Fruit fly (Drosophila melanogaster) whole organism, embryonic: ENCODE results near the gene CG13085.

Experiments used
- ATbp ChIP-seq: fragments of 200-800 bp; sonication (Bioruptor generic); optimal IDR thresholded peaks from 2 replicates; lab custom pipeline; 2017; ENCODE audit warnings: missing biosample characterization, mild to moderate bottlenecking, missing genetic modification characterization, missing genetic modification reagents
- Awh ChIP-seq: fragments of 200-800 bp; sonication (Bioruptor generic); IDR thresholded peaks from 2 replicates; pipeline ENCODE4, ENCODE4 v1.3.6; 2022; ENCODE audit warnings: missing biosample characterization, missing genetic modification characterization
- Bgb ChIP-seq: fragments of 200-800 bp; sonication (Bioruptor generic); IDR thresholded peaks from 2 replicates; pipeline ENCODE4 v1.3.6; 2022; ENCODE audit warnings: missing biosample characterization, missing genetic modification characterization; ENCODE audit not compliant: partially characterized antibody
- CG10462 ChIP-seq: fragments of 200-800 bp; sonication (Bioruptor generic); optimal IDR thresholded peaks from 2 replicates; lab custom pipeline; 2016; ENCODE audit warnings: missing biosample characterization, missing genetic modification characterization
- CG11723 ChIP-seq: fragments of 200-800 bp; sonication (Bioruptor generic); optimal IDR thresholded peaks from 2 replicates; lab custom pipeline; 2017; ENCODE audit warnings: missing biosample characterization, mild to moderate bottlenecking, missing genetic modification characterization
- CG12391 ChIP-seq: fragments of 200-800 bp; sonication (Bioruptor generic); optimal IDR thresholded peaks from 3 replicates; lab custom pipeline; 2018; ENCODE audit warnings: missing biosample characterization, mild to moderate bottlenecking, missing genetic modification characterization, moderate library complexity
- CG13424 ChIP-seq: fragments of 200-800 bp; sonication (Bioruptor generic); optimal IDR thresholded peaks from 2 replicates; lab custom pipeline; 2019; ENCODE audit warnings: missing biosample characterization, mild to moderate bottlenecking, missing genetic modification characterization, moderate library complexity
- CG13775 ChIP-seq: fragments of 200-800 bp; sonication (Bioruptor generic); optimal IDR thresholded peaks from 3 replicates; lab custom pipeline; 2017; ENCODE audit warnings: missing biosample characterization, mild to moderate bottlenecking, missing genetic modification characterization
- CG15696 ChIP-seq: fragments of 200-800 bp; sonication (Bioruptor generic); optimal IDR thresholded peaks from 2 replicates; lab custom pipeline; 2019; ENCODE audit warnings: missing biosample characterization, mild to moderate bottlenecking, missing genetic modification characterization, moderate library complexity
- CG1603 ChIP-seq: fragments of 200-800 bp; sonication (Bioruptor generic); optimal IDR thresholded peaks from 2 replicates; lab custom pipeline; 2019; ENCODE audit warnings: missing biosample characterization, mild to moderate bottlenecking, missing genetic modification characterization, moderate library complexity
- CG1647 ChIP-seq: fragments of 200-800 bp; sonication (Bioruptor generic); optimal IDR thresholded peaks from 3 replicates; lab custom pipeline; 2016; ENCODE audit warnings: missing biosample characterization, missing genetic modification characterization
- CG16779 ChIP-seq: fragments of 200-800 bp; sonication (Bioruptor generic); IDR thresholded peaks from 2 replicates; pipeline ENCODE4 v1.3.6; 2022; ENCODE audit warnings: missing biosample characterization, missing genetic modification characterization
- CG2678 ChIP-seq: fragments of 200-800 bp; sonication (Bioruptor generic); optimal IDR thresholded peaks from 3 replicates; lab custom pipeline; 2019; ENCODE audit warnings: missing biosample characterization, mild to moderate bottlenecking, missing genetic modification characterization, moderate library complexity
- CG2712 ChIP-seq: fragments of 200-800 bp; optimal IDR thresholded peaks from 3 replicates; lab custom pipeline; 2019; ENCODE audit warnings: missing biosample characterization, mild to moderate bottlenecking, missing genetic modification characterization, moderate library complexity
- CG3726 ChIP-seq: fragments of 200-800 bp; sonication (Bioruptor generic); IDR thresholded peaks from 3 replicates; pipeline ENCODE4, ENCODE4 v1.3.6; 2022; ENCODE audit warnings: missing biosample characterization, missing genetic modification characterization
- CG4282 ChIP-seq: fragments of 200-800 bp; sonication (Bioruptor generic); optimal IDR thresholded peaks from 2 replicates; lab custom pipeline; 2016; ENCODE audit warnings: missing biosample characterization, missing genetic modification characterization
- CG4404 ChIP-seq: fragments of 200-800 bp; sonication (Bioruptor generic); IDR thresholded peaks from 2 replicates; pipeline ENCODE4 v1.3.6; 2022; ENCODE audit warnings: missing biosample characterization, missing genetic modification characterization
- CG4707 ChIP-seq: fragments of 200-800 bp; sonication (Bioruptor generic); optimal IDR thresholded peaks from 2 replicates; lab custom pipeline; 2018; ENCODE audit warnings: missing biosample characterization, mild to moderate bottlenecking, missing genetic modification characterization, moderate library complexity
- CG4730 ChIP-seq: fragments of 200-800 bp; sonication (Bioruptor generic); IDR thresholded peaks from 2 replicates; pipeline ENCODE4 v1.3.6; 2022; ENCODE audit warnings: missing biosample characterization, missing genetic modification characterization
- CG5953 ChIP-seq: fragments of 200-800 bp; sonication (Bioruptor generic); IDR thresholded peaks from 2 replicates; pipeline ENCODE4 v1.3.6; 2022; ENCODE audit warnings: missing biosample characterization, missing genetic modification characterization
- CG6254 ChIP-seq: fragments of 200-800 bp; sonication (Bioruptor generic); optimal IDR thresholded peaks from 3 replicates; lab custom pipeline; 2017; ENCODE audit warnings: mild to moderate bottlenecking, missing biosample characterization, missing genetic modification reagents, missing genetic modification characterization
- CG8924 ChIP-seq: fragments of 200-800 bp; optimal IDR thresholded peaks from 3 replicates; lab custom pipeline; 2019; ENCODE audit warnings: missing biosample characterization, mild to moderate bottlenecking, missing genetic modification characterization, moderate library complexity
- CG9727 ChIP-seq: fragments of 200-800 bp; sonication (Bioruptor generic); optimal IDR thresholded peaks from 3 replicates; lab custom pipeline; 2017; ENCODE audit warnings: missing biosample characterization, mild to moderate bottlenecking, missing genetic modification characterization
- D ChIP-seq, 2 experiments: fragments of 200-800 bp in 1 of 2; fragments of >200 bp in 1 of 2; sonication (Bioruptor generic) in 1 of 2; optimal IDR thresholded peaks; 2 replicates in 1 of 2; 3 replicates in 1 of 2; lab custom pipeline; 2017; ENCODE audit warnings: mild to moderate bottlenecking in 1 of 2, missing biosample characterization in 1 of 2, missing genetic modification characterization in 1 of 2, missing genetic modification reagents in 1 of 2
- Dip2 ChIP-seq: fragments of 200-800 bp; sonication (Bioruptor generic); IDR thresholded peaks from 2 replicates; pipeline ENCODE4 v1.3.6; 2022; ENCODE audit warnings: missing biosample characterization, missing genetic modification characterization
- Hmr ChIP-seq: fragments of 200-800 bp; sonication (Bioruptor generic); optimal IDR thresholded peaks from 3 replicates; lab custom pipeline; 2017; ENCODE audit warnings: mild to moderate bottlenecking, missing biosample characterization, missing genetic modification reagents, missing genetic modification characterization
- Med ChIP-seq: fragments of 200-800 bp; sonication (Bioruptor generic); peaks from one replicate; lab custom pipeline; 2016; ENCODE audit warnings: missing biosample characterization, missing genetic modification characterization, mild to moderate bottlenecking, inconsistent platforms, moderate library complexity
- Oli ChIP-seq: fragments of 200-800 bp; sonication (Bioruptor generic); optimal IDR thresholded peaks from 2 replicates; lab custom pipeline; 2018; ENCODE audit warnings: missing biosample characterization, mild to moderate bottlenecking, missing genetic modification characterization, moderate library complexity
- Scr ChIP-seq: fragments of 200-800 bp; sonication (Bioruptor generic); IDR thresholded peaks from 2 replicates; pipeline ENCODE4 v1.3.6; 2022; ENCODE audit warnings: missing biosample characterization, missing genetic modification characterization; ENCODE audit not compliant: partially characterized antibody
- Six4 ChIP-seq: fragments of 200-800 bp; sonication (Bioruptor generic); optimal IDR thresholded peaks from 2 replicates; lab custom pipeline; 2016; ENCODE audit warnings: missing biosample characterization, missing genetic modification characterization
- Xbp1 ChIP-seq: fragments of 200-800 bp; sonication (Bioruptor generic); optimal IDR thresholded peaks from 3 replicates; lab custom pipeline; 2016; ENCODE audit warnings: missing biosample characterization, mild to moderate bottlenecking, missing genetic modification characterization
- YL-1 ChIP-seq: fragments of 200-800 bp; sonication (Bioruptor generic); optimal IDR thresholded peaks from 3 replicates; lab custom pipeline; 2017; ENCODE audit warnings: missing biosample characterization, mild to moderate bottlenecking, missing genetic modification characterization
- ara ChIP-seq: fragments of 200-800 bp; sonication (Bioruptor generic); IDR thresholded peaks from 2 replicates; pipeline ENCODE4 v1.3.6; 2022; ENCODE audit warnings: missing biosample characterization, missing genetic modification characterization
- cato ChIP-seq: fragments of 200-800 bp; sonication (Bioruptor generic); optimal IDR thresholded peaks from 2 replicates; lab custom pipeline; 2016; ENCODE audit warnings: missing biosample characterization, missing genetic modification characterization, borderline replicate concordance
- crc ChIP-seq: fragments of 200-800 bp; sonication (Bioruptor generic); optimal IDR thresholded peaks from 2 replicates; lab custom pipeline; 2016; ENCODE audit warnings: missing biosample characterization, missing genetic modification characterization
- esg ChIP-seq: fragments of 200-800 bp; sonication (Bioruptor generic); conservative IDR thresholded peaks from 2 replicates; pipeline ENCODE4 v1.3.6; 2022; ENCODE audit warnings: missing biosample characterization, missing genetic modification characterization
- eve ChIP-seq, 2 experiments: fragments of >200 bp; optimal IDR thresholded peaks; 2 replicates each; lab custom pipeline; 2017; ENCODE audit warnings: missing biosample characterization in 2 of 2, missing genetic modification characterization in 2 of 2
- ewg ChIP-seq: fragments of 200-800 bp; sonication (Bioruptor generic); optimal IDR thresholded peaks from 3 replicates; lab custom pipeline; 2017; ENCODE audit warnings: mild to moderate bottlenecking, missing biosample characterization, missing genetic modification reagents, missing genetic modification characterization
- gem ChIP-seq: fragments of 200-800 bp; sonication (Bioruptor generic); optimal IDR thresholded peaks from 2 replicates; lab custom pipeline; 2019; ENCODE audit warnings: missing biosample characterization, mild to moderate bottlenecking, missing genetic modification characterization, moderate library complexity
- gsb-n ChIP-seq: fragments of 200-800 bp; sonication (Bioruptor generic); optimal IDR thresholded peaks from 3 replicates; lab custom pipeline; 2018; ENCODE audit warnings: missing biosample characterization, mild to moderate bottlenecking, missing genetic modification characterization
- p53 ChIP-seq: fragments of 200-800 bp; sonication (Bioruptor generic); optimal IDR thresholded peaks from 2 replicates; lab custom pipeline; 2016; ENCODE audit warnings: missing biosample characterization, missing genetic modification characterization
- pita ChIP-seq: fragments of 200-800 bp; sonication (Bioruptor generic); optimal IDR thresholded peaks from 2 replicates; lab custom pipeline; 2017; ENCODE audit warnings: missing biosample characterization, mild to moderate bottlenecking, missing genetic modification characterization
- prd ChIP-seq, 3 experiments: fragments of >200 bp in 2 of 3; fragments of 200-800 bp in 1 of 3; sonication (Bioruptor generic) in 1 of 3; optimal IDR thresholded peaks in 2 of 3; IDR thresholded peaks in 1 of 3; 2 replicates in 2 of 3; 3 replicates in 1 of 3; pipeline versions ENCODE4 v1.3.6 to Lab custom; 2017 to 2022; ENCODE audit warnings: missing biosample characterization in 1 of 3, missing genetic modification characterization in 1 of 3
- sim ChIP-seq: fragments of 200-800 bp; sonication (Bioruptor generic); IDR thresholded peaks from 2 replicates; pipeline ENCODE4 v1.3.6; 2022; ENCODE audit warnings: missing biosample characterization, missing genetic modification characterization
- sqz ChIP-seq: fragments of 200-800 bp; sonication (Bioruptor generic); optimal IDR thresholded peaks from 3 replicates; lab custom pipeline; 2018; ENCODE audit warnings: missing biosample characterization, mild to moderate bottlenecking, missing genetic modification characterization
- trem ChIP-seq: fragments of 200-800 bp; optimal IDR thresholded peaks from 3 replicates; lab custom pipeline; 2019; ENCODE audit warnings: missing biosample characterization, mild to moderate bottlenecking, missing genetic modification characterization, moderate library complexity
- unpg ChIP-seq: fragments of 200-800 bp; sonication (Bioruptor generic); optimal IDR thresholded peaks from 3 replicates; lab custom pipeline; 2018; ENCODE audit warnings: missing biosample characterization, mild to moderate bottlenecking, missing genetic modification characterization, moderate library complexity
- vvl ChIP-seq: fragments of 200-800 bp; sonication (Bioruptor generic); IDR thresholded peaks from 2 replicates; pipeline ENCODE4 v1.3.6; 2022; ENCODE audit warnings: missing biosample characterization, missing genetic modification characterization
- zfh1 ChIP-seq: fragments of 200-800 bp; sonication (Bioruptor generic); IDR thresholded peaks from 3 replicates; pipeline ENCODE4 v1.3.6; 2022; ENCODE audit warnings: missing biosample characterization, missing genetic modification characterization

The CG13085 gene

DNA sequence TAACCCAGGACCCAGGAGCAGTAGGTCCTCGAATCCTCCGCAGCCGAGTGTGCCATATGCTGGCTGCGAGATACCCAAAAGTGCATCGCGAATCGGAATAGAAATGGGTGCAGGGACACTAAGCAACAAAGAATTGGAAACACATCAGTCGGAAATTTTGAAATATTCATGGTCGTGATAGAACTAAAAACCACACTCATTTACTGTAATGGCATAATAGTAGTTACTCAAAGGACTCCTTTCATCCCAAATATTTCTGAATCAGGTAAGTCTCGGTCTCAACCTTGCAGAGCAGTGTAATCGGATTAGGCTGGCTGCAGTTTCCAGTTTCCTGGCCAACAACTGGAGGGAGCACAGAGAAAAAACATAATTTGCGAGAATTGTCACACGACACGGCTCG, 47.7 kb upstream of the CG13085 start (continued):
- TF ChIP-seq CG11723 (GFP tag; lab: Kevin White, UChicago) (peak; percentile 14), eve (GFP tag; optimal IDR thresholded peaks at IDR 0.05; lab: Kevin White, UChicago) (no peak), Oli (tag; lab: Kevin White, UChicago) (peak; percentile 11), CG4707 (GFP tag; lab: Kevin White, UChicago) (no peak), CG2678 (peak; percentile 37), CG2712 (tag; lab: Kevin White, UChicago) (peak; percentile 71), ATbp (GFP tag; lab: Kevin White, UChicago) (peak; percentile 22), Hmr (GFP tag; lab: Kevin White, UChicago) (no peak), CG5953 (GFP tag; lab: Robert Waterston, UW) (no peak), CG10462 (GFP tag; lab: Kevin White, UChicago) (peak; percentile 9), Med (GFP tag; lab: Kevin White, UChicago) (peak; percentile 75), zfh1 (GFP tag; lab: Robert Waterston, UW) (peak; percentile 79), CG6254 (GFP tag; lab: Kevin White, UChicago) (peak; percentile 52), CG13775 (GFP tag; lab: Kevin White, UChicago) (no peak), pita (GFP tag; lab: Kevin White, UChicago) (no peak), unpg (GFP tag; lab: Kevin White, UChicago) (peak; percentile 46), gsb-n (tag; lab: Kevin White, UChicago) (peak; percentile 34), Dip2 (GFP tag; lab: Robert Waterston, UW) (no peak), CG3726 (GFP tag; lab: Robert Waterston, UW) (0 out of 3 replicates have a peak, but pooled peaks have one; percentile 23), Xbp1 (peak; percentile 15), CG13424 (tag; lab: Kevin White, UChicago) (peak; percentile 9), p53 (GFP tag; lab: Kevin White, UChicago) (no peak), Scr (no peak), prd (optimal IDR thresholded peaks at IDR 0.05; lab: Kevin White, UChicago) (no peak), prd (GFP tag; IDR thresholded peaks at IDR 0.05; lab: Robert Waterston, UW) (peak; percentile 70), ewg (GFP tag; lab: Kevin White, UChicago) (peak; percentile 1), vvl (GFP tag; lab: Robert Waterston, UW) (peak; percentile 58), CG12391 (tag; lab: Kevin White, UChicago) (peak; percentile 33), Awh (GFP tag; lab: Robert Waterston, UW) (0 out of 2 replicates have a peak, but pooled peaks have one; percentile 32), D (optimal IDR thresholded peaks at IDR 0.05; lab: Kevin White, UChicago) (no peak), D (GFP tag; optimal IDR thresholded peaks at IDR 0.05; lab: Kevin White, UChicago) (peak; percentile 52), CG4730 (GFP tag; lab: Robert Waterston, UW) (0 out of 2 replicates have a peak, but pooled peaks have one; percentile 4), ara (GFP tag; lab: Robert Waterston, UW) (peak; percentile 60; the same call in 1 of the 2 replicates), CG1603 (tag; lab: Kevin White, UChicago) (peak; percentile 73), CG4282 (GFP tag; lab: Kevin White, UChicago) (no peak), gem (peak; percentile 55), YL-1 (no peak), trem (tag; lab: Kevin White, UChicago) (peak; percentile 38), CG9727 (peak; percentile 46), CG16779 (GFP tag; lab: Robert Waterston, UW) (no peak), Bgb (GFP tag; lab: Robert Waterston, UW) (no peak), crc (GFP tag; lab: Kevin White, UChicago) (no peak), esg (GFP tag; lab: Robert Waterston, UW) (no peak), CG1647 (GFP tag; lab: Kevin White, UChicago) (no peak), CG15696 (tag; lab: Kevin White, UChicago) (peak; percentile 69), Six4 (GFP tag; lab: Kevin White, UChicago) (peak; percentile 31), sim (GFP tag; lab: Robert Waterston, UW) (0 out of 2 replicates have a peak, but pooled peaks have one; percentile 33), sqz (no peak), CG8924 (tag; lab: Kevin White, UChicago) (peak; percentile 26), cato (GFP tag; lab: Kevin White, UChicago) (no peak), CG4404 (GFP tag; lab: Robert Waterston, UW) (peak; percentile 42; the same call in 1 of the 2 replicates)
